Fruit fly (Drosophila melanogaster) whole organism, embryonic: ENCODE results near the gene CG10970.

Source experiments
- Aef1 ChIP-seq: fragments of 200-800 bp; sonication (Bioruptor generic); IDR thresholded peaks from 3 replicates; pipeline ENCODE4 v1.3.6; 2022; ENCODE audit warnings: missing biosample characterization, missing genetic modification characterization
- Atf6 ChIP-seq: fragments of 200-800 bp; sonication (Bioruptor generic); IDR thresholded peaks from 2 replicates; pipeline ENCODE4 v1.3.6; 2022; ENCODE audit warnings: missing biosample characterization, missing genetic modification characterization
- Bgb ChIP-seq: fragments of 200-800 bp; sonication (Bioruptor generic); IDR thresholded peaks from 2 replicates; pipeline ENCODE4 v1.3.6; 2022; ENCODE audit warnings: missing biosample characterization, missing genetic modification characterization; ENCODE audit not compliant: partially characterized antibody
- CG11695 ChIP-seq: fragments of 200-800 bp; sonication (Bioruptor generic); IDR thresholded peaks from 3 replicates; pipeline ENCODE4 v1.3.6; 2022; ENCODE audit warnings: missing biosample characterization, missing genetic modification characterization
- CG1233 ChIP-seq: fragments of 200-800 bp; sonication (Bioruptor generic); optimal IDR thresholded peaks from 4 replicates; lab custom pipeline; 2018; ENCODE audit warnings: missing biosample characterization, mild to moderate bottlenecking, missing genetic modification characterization
- CG13123 ChIP-seq: fragments of 200-800 bp; sonication (Bioruptor generic); optimal IDR thresholded peaks from 2 replicates; lab custom pipeline; 2016; ENCODE audit warnings: missing biosample characterization, missing genetic modification characterization
- CG15073 ChIP-seq: fragments of 200-800 bp; sonication (Bioruptor generic); optimal IDR thresholded peaks from 2 replicates; lab custom pipeline; 2016; ENCODE audit warnings: missing biosample characterization, missing genetic modification characterization
- CG15269 ChIP-seq: fragments of 200-800 bp; sonication (Bioruptor generic); optimal IDR thresholded peaks from 2 replicates; lab custom pipeline; 2018; ENCODE audit warnings: missing biosample characterization, mild to moderate bottlenecking, missing genetic modification characterization, moderate library complexity
- CG15696 ChIP-seq: fragments of 200-800 bp; sonication (Bioruptor generic); optimal IDR thresholded peaks from 2 replicates; lab custom pipeline; 2019; ENCODE audit warnings: missing biosample characterization, mild to moderate bottlenecking, missing genetic modification characterization, moderate library complexity
- CG17802 ChIP-seq: fragments of 200-800 bp; sonication (Bioruptor generic); optimal IDR thresholded peaks from 2 replicates; lab custom pipeline; 2018; ENCODE audit warnings: missing biosample characterization, mild to moderate bottlenecking, missing genetic modification characterization, moderate library complexity
- CG18599 ChIP-seq: fragments of 200-800 bp; sonication (Bioruptor generic); optimal IDR thresholded peaks from 3 replicates; lab custom pipeline; 2017; ENCODE audit warnings: missing biosample characterization, missing genetic modification characterization, mild to moderate bottlenecking, moderate library complexity, missing genetic modification reagents
- CG18764 ChIP-seq: fragments of 200-800 bp; sonication (Bioruptor generic); optimal IDR thresholded peaks from 3 replicates; lab custom pipeline; 2016; ENCODE audit warnings: missing biosample characterization, missing genetic modification characterization
- CG2678 ChIP-seq: fragments of 200-800 bp; sonication (Bioruptor generic); optimal IDR thresholded peaks from 3 replicates; lab custom pipeline; 2019; ENCODE audit warnings: missing biosample characterization, mild to moderate bottlenecking, missing genetic modification characterization, moderate library complexity
- CG33213 ChIP-seq: fragments of 200-800 bp; sonication (Bioruptor generic); optimal IDR thresholded peaks from 3 replicates; lab custom pipeline; 2016; ENCODE audit warnings: missing biosample characterization, missing genetic modification characterization
- CG6175 ChIP-seq: fragments of 200-800 bp; sonication (Bioruptor generic); IDR thresholded peaks from 3 replicates; pipeline ENCODE4 v1.3.6; 2022; ENCODE audit warnings: missing biosample characterization, missing genetic modification characterization
- CG6272 ChIP-seq: fragments of 200-800 bp; sonication (Bioruptor generic); IDR thresholded peaks from 2 replicates; pipeline ENCODE4 v1.3.6; 2022; ENCODE audit warnings: missing biosample characterization, missing genetic modification characterization
- CG7745 ChIP-seq: fragments of 200-800 bp; sonication (Bioruptor generic); optimal IDR thresholded peaks from 2 replicates; lab custom pipeline; 2018; ENCODE audit warnings: missing biosample characterization, mild to moderate bottlenecking, missing genetic modification characterization, moderate library complexity
- CG9215 ChIP-seq: fragments of 200-800 bp; sonication (Bioruptor generic); IDR thresholded peaks from 2 replicates; pipeline ENCODE4 v1.3.6; 2022; ENCODE audit warnings: missing biosample characterization, missing genetic modification characterization
- CG9797 ChIP-seq: fragments of 200-800 bp; sonication (Bioruptor generic); optimal IDR thresholded peaks from 3 replicates; lab custom pipeline; 2018; ENCODE audit warnings: missing biosample characterization, mild to moderate bottlenecking, missing genetic modification characterization
- CG9932 ChIP-seq: fragments of 200-800 bp; sonication (Bioruptor generic); IDR thresholded peaks from 2 replicates; pipeline ENCODE4 v1.3.6; 2022; ENCODE audit warnings: missing biosample characterization, missing genetic modification characterization
- CHES-1-like ChIP-seq: fragments of 200-800 bp; sonication (Bioruptor generic); optimal IDR thresholded peaks from 2 replicates; lab custom pipeline; 2016; ENCODE audit warnings: missing biosample characterization, missing genetic modification characterization
- HHEX ChIP-seq: fragments of 200-800 bp; sonication (Bioruptor generic); optimal IDR thresholded peaks from 3 replicates; lab custom pipeline; 2017; ENCODE audit warnings: missing biosample characterization, mild to moderate bottlenecking, missing genetic modification characterization, missing genetic modification reagents
- HLHmδ ChIP-seq: fragments of 200-800 bp; sonication (Bioruptor generic); optimal IDR thresholded peaks from 2 replicates; lab custom pipeline; 2018; ENCODE audit warnings: missing biosample characterization, mild to moderate bottlenecking, missing genetic modification characterization, moderate library complexity
- Hr51 ChIP-seq, 2 experiments: fragments of 200-800 bp; sonication (Bioruptor generic); optimal IDR thresholded peaks; 2 replicates in 1 of 2; 3 replicates in 1 of 2; lab custom pipeline; 2016 to 2018; ENCODE audit warnings: missing biosample characterization in 2 of 2, missing genetic modification characterization in 2 of 2, mild to moderate bottlenecking in 1 of 2, moderate library complexity in 1 of 2
- Kr ChIP-seq: fragments of 200-800 bp; sonication (Bioruptor generic); optimal IDR thresholded peaks from 2 replicates; lab custom pipeline; 2017; ENCODE audit warnings: missing biosample characterization, mild to moderate bottlenecking, missing genetic modification characterization
- Med ChIP-seq: fragments of 200-800 bp; sonication (Bioruptor generic); peaks from one replicate; lab custom pipeline; 2016; ENCODE audit warnings: missing biosample characterization, missing genetic modification characterization, mild to moderate bottlenecking, inconsistent platforms, moderate library complexity
- Myb ChIP-seq: fragments of 200-800 bp; sonication (Bioruptor generic); optimal IDR thresholded peaks from 2 replicates; lab custom pipeline; 2016; ENCODE audit warnings: missing biosample characterization, missing genetic modification characterization
- Nf-YC ChIP-seq: fragments of 200-800 bp; optimal IDR thresholded peaks from 3 replicates; lab custom pipeline; 2019; ENCODE audit warnings: missing biosample characterization, mild to moderate bottlenecking, missing genetic modification characterization, moderate library complexity
- Oli ChIP-seq: fragments of 200-800 bp; sonication (Bioruptor generic); optimal IDR thresholded peaks from 2 replicates; lab custom pipeline; 2018; ENCODE audit warnings: missing biosample characterization, mild to moderate bottlenecking, missing genetic modification characterization, moderate library complexity
- Xrp1 ChIP-seq: fragments of 200-800 bp; sonication (Bioruptor generic); IDR thresholded peaks from 2 replicates; pipeline ENCODE4 v1.3.6; 2022; ENCODE audit warnings: missing biosample characterization, missing genetic modification characterization
- corto ChIP-seq: fragments of 200-800 bp; sonication (Bioruptor generic); optimal IDR thresholded peaks from 2 replicates; lab custom pipeline; 2016; ENCODE audit warnings: missing biosample characterization, mild to moderate bottlenecking, missing genetic modification characterization, moderate library complexity
- crp ChIP-seq, 2 experiments: fragments of 200-800 bp; sonication (Bioruptor generic); optimal IDR thresholded peaks; 2 replicates in 1 of 2; 3 replicates in 1 of 2; lab custom pipeline; 2017; ENCODE audit warnings: missing biosample characterization in 2 of 2, missing genetic modification characterization in 2 of 2, mild to moderate bottlenecking in 1 of 2, moderate library complexity in 1 of 2
- da ChIP-seq: fragments of 200-800 bp; sonication (Bioruptor generic); optimal IDR thresholded peaks from 2 replicates; lab custom pipeline; 2016; ENCODE audit warnings: missing biosample characterization, missing genetic modification characterization
- disco-r ChIP-seq: fragments of 200-800 bp; sonication (Bioruptor generic); optimal IDR thresholded peaks from 2 replicates; lab custom pipeline; 2016; ENCODE audit warnings: missing biosample characterization, missing genetic modification characterization
- dmrt99B ChIP-seq: fragments of 200-800 bp; sonication (Bioruptor generic); optimal IDR thresholded peaks from 2 replicates; lab custom pipeline; 2018; ENCODE audit warnings: missing biosample characterization, mild to moderate bottlenecking, missing genetic modification characterization, moderate library complexity
- dpn ChIP-seq, 2 experiments: fragments of 200-800 bp; sonication (Bioruptor generic); optimal IDR thresholded peaks; 3 replicates each; lab custom pipeline; 2016; ENCODE audit warnings: missing biosample characterization in 2 of 2, missing genetic modification characterization in 2 of 2
- fd96Cb ChIP-seq: fragments of 200-800 bp; sonication (Bioruptor generic); optimal IDR thresholded peaks from 2 replicates; lab custom pipeline; 2018; ENCODE audit warnings: missing biosample characterization, mild to moderate bottlenecking, missing genetic modification characterization, moderate library complexity
- gem ChIP-seq: fragments of 200-800 bp; sonication (Bioruptor generic); optimal IDR thresholded peaks from 2 replicates; lab custom pipeline; 2019; ENCODE audit warnings: missing biosample characterization, mild to moderate bottlenecking, missing genetic modification characterization, moderate library complexity
- mirr ChIP-seq: fragments of 200-800 bp; sonication (Bioruptor generic); optimal IDR thresholded peaks from 3 replicates; lab custom pipeline; 2018; ENCODE audit warnings: missing biosample characterization, mild to moderate bottlenecking, missing genetic modification characterization
- nerfin-2 ChIP-seq: fragments of 200-800 bp; sonication (Bioruptor generic); IDR thresholded peaks from 2 replicates; pipeline ENCODE4 v1.3.6; 2022; ENCODE audit warnings: missing biosample characterization, missing genetic modification characterization; ENCODE audit not compliant: partially characterized antibody
- pan ChIP-seq, 4 experiments: fragments of >200 bp in 3 of 4; fragments of 200-800 bp in 1 of 4; sonication (Bioruptor generic) in 1 of 4; optimal IDR thresholded peaks in 3 of 4; IDR thresholded peaks in 1 of 4; 2 replicates each; pipeline versions ENCODE4 v1.3.6 to Lab custom; 2017 to 2022; ENCODE audit warnings: missing biosample characterization in 2 of 4, missing genetic modification characterization in 2 of 4, mixed read lengths in 1 of 4
- pfk ChIP-seq: fragments of 200-800 bp; sonication (Bioruptor generic); optimal IDR thresholded peaks from 2 replicates; lab custom pipeline; 2018; ENCODE audit warnings: missing biosample characterization, mild to moderate bottlenecking, missing genetic modification characterization, moderate library complexity
- row ChIP-seq: fragments of 200-800 bp; sonication (Bioruptor generic); IDR thresholded peaks from 3 replicates; pipeline ENCODE4 v1.3.6; 2022; ENCODE audit warnings: missing biosample characterization, missing genetic modification characterization
- trem ChIP-seq: fragments of 200-800 bp; optimal IDR thresholded peaks from 3 replicates; lab custom pipeline; 2019; ENCODE audit warnings: missing biosample characterization, mild to moderate bottlenecking, missing genetic modification characterization, moderate library complexity
- unc-4 ChIP-seq: fragments of 200-800 bp; sonication (Bioruptor generic); IDR thresholded peaks from 2 replicates; pipeline ENCODE4 v1.3.6; 2022; ENCODE audit warnings: missing biosample characterization, missing genetic modification characterization; ENCODE audit not compliant: partially characterized antibody
- zfh1 ChIP-seq: fragments of 200-800 bp; sonication (Bioruptor generic); IDR thresholded peaks from 3 replicates; pipeline ENCODE4 v1.3.6; 2022; ENCODE audit warnings: missing biosample characterization, missing genetic modification characterization

Gene CG10970

dm6 chrX:9067754-9068477 is 3.3 kb downstream of the CG10970 start, which contains the start of gene CG15365 (continued):
- no peak for TF ChIP-seq dmrt99B
- TF ChIP-seq Nf-YC: no peak
- TF ChIP-seq pan (optimal IDR thresholded peaks at IDR 0.05; lab: Kevin White, UChicago): no peak
- peak in 1 of 2 experiments; percentile 32 for TF ChIP-seq pan (GFP tag; optimal IDR thresholded peaks at IDR 0.05 in 1 of 2, IDR thresholded peaks at IDR 0.05 in 1 of 2)
- no peak for TF ChIP-seq nerfin-2 (GFP tag; lab: Robert Waterston, UW)
- TF ChIP-seq CG1233 (GFP tag; lab: Kevin White, UChicago): no peak
- TF ChIP-seq CG6272: no peak
- TF ChIP-seq CG18764 (GFP tag; lab: Kevin White, UChicago): no peak
- no peak for TF ChIP-seq CG15073 (GFP tag; lab: Kevin White, UChicago)
- TF ChIP-seq fd96Cb: no peak
- TF ChIP-seq CG7745 (tag; lab: Kevin White, UChicago): no peak
- TF ChIP-seq Kr (GFP tag; lab: Kevin White, UChicago): no peak
- TF ChIP-seq CG11695: no peak
- TF ChIP-seq Med (GFP tag; lab: Kevin White, UChicago): peak; percentile 25
- peak; percentile 43 for TF ChIP-seq Myb (GFP tag; lab: Kevin White, UChicago)
- TF ChIP-seq pfk (GFP tag; lab: Kevin White, UChicago): no peak
- no peak for TF ChIP-seq CG33213 (GFP tag; lab: Kevin White, UChicago)
- TF ChIP-seq trem (tag; lab: Kevin White, UChicago): no peak
- no peak for TF ChIP-seq CHES-1-like (GFP tag; lab: Kevin White, UChicago)

dm6 chrX:9066802-9067489 is 4.3 kb downstream of the CG10970 start:
- TF ChIP-seq Oli (tag; lab: Kevin White, UChicago) (peak; percentile 35), mirr (GFP tag; lab: Kevin White, UChicago) (no peak), dpn (GFP tag; optimal IDR thresholded peaks at IDR 0.05; lab: Kevin White, UChicago) (peak in 1 of 2 experiments; percentile 20), HHEX (GFP tag; lab: Kevin White, UChicago) (peak; percentile 18), CG6175 (no peak), da (GFP tag; lab: Kevin White, UChicago) (no peak), CG15269 (tag; lab: Kevin White, UChicago) (peak; percentile 46), gem (peak; percentile 57), CG2678 (tag; lab: Kevin White, UChicago) (peak; percentile 57), CG9932 (GFP tag; lab: Robert Waterston, UW) (peak; percentile 55), Hr51 (GFP tag; optimal IDR thresholded peaks at IDR 0.05; lab: Kevin White, UChicago) (peak in 1 of 2 experiments; percentile 43), CG9797 (no peak), CG15696 (tag; lab: Kevin White, UChicago) (no peak), unc-4 (no peak), Bgb (no peak), HLHmδ (GFP tag; lab: Kevin White, UChicago) (no peak), corto (GFP tag; lab: Kevin White, UChicago) (no peak), CG9215 (GFP tag; lab: Robert Waterston, UW) (peak; percentile 26; the same call in 1 of the 2 replicates), Xrp1 (GFP tag; lab: Robert Waterston, UW) (peak; percentile 46; the same call in 1 of the 2 replicates), zfh1 (0 out of 3 replicates have a peak, but pooled peaks have one; percentile 21), CG18599 (GFP tag; lab: Kevin White, UChicago) (no peak), Atf6 (GFP tag; lab: Robert Waterston, UW) (peak; percentile 31; the same call in 1 of the 2 replicates), crp (GFP tag; optimal IDR thresholded peaks at IDR 0.05; lab: Kevin White, UChicago) (no peak), Aef1 (GFP tag; lab: Robert Waterston, UW) (peak; percentile 41; the same call in 2 of the 3 replicates), CG17802 (tag; lab: Kevin White, UChicago) (no peak), disco-r (GFP tag; lab: Kevin White, UChicago) (no peak), row (GFP tag; lab: Robert Waterston, UW) (peak; percentile 56), CG13123 (GFP tag; lab: Kevin White, UChicago) (no peak)
